Fruit fly (Drosophila melanogaster) whole organism, embryonic: ENCODE results near the gene mthl11.

Source experiments
- Asciz ChIP-seq: fragments of 200-800 bp; sonication (Bioruptor generic); optimal IDR thresholded peaks from 2 replicates; lab custom pipeline; 2017; ENCODE audit warnings: missing biosample characterization, mild to moderate bottlenecking, missing genetic modification characterization, missing genetic modification reagents
- Atf3 ChIP-seq: fragments of 200-800 bp; sonication (Bioruptor generic); optimal IDR thresholded peaks from 3 replicates; lab custom pipeline; 2016; ENCODE audit warnings: missing biosample characterization, missing genetic modification characterization
- B-H2 ChIP-seq: fragments of 200-800 bp; sonication (Bioruptor generic); optimal IDR thresholded peaks from 2 replicates; lab custom pipeline; 2018; ENCODE audit warnings: missing biosample characterization, mild to moderate bottlenecking, missing genetic modification characterization
- BtbVII ChIP-seq: fragments of 200-800 bp; sonication (Bioruptor generic); optimal IDR thresholded peaks from 3 replicates; lab custom pipeline; 2017; ENCODE audit warnings: missing biosample characterization, mild to moderate bottlenecking, missing genetic modification characterization
- CG10267 ChIP-seq: fragments of 200-800 bp; sonication (Bioruptor generic); optimal IDR thresholded peaks from 2 replicates; lab custom pipeline; 2018; ENCODE audit warnings: missing biosample characterization, mild to moderate bottlenecking, missing genetic modification characterization, moderate library complexity
- CG10366 ChIP-seq: fragments of 200-800 bp; sonication (Bioruptor generic); IDR thresholded peaks from 2 replicates; pipeline ENCODE4 v1.3.6; 2022; ENCODE audit warnings: missing biosample characterization, missing genetic modification characterization
- CG10565 ChIP-seq: fragments of 200-800 bp; sonication (Bioruptor generic); optimal IDR thresholded peaks from 3 replicates; lab custom pipeline; 2016; ENCODE audit warnings: missing biosample characterization, mild to moderate bottlenecking, missing genetic modification characterization
- CG11695 ChIP-seq: fragments of 200-800 bp; sonication (Bioruptor generic); IDR thresholded peaks from 3 replicates; pipeline ENCODE4 v1.3.6; 2022; ENCODE audit warnings: missing biosample characterization, missing genetic modification characterization
- CG12104 ChIP-seq: fragments of 200-800 bp; sonication (Bioruptor generic); optimal IDR thresholded peaks from 3 replicates; lab custom pipeline; 2016; ENCODE audit warnings: missing biosample characterization, missing genetic modification characterization
- CG12744 ChIP-seq: fragments of 200-800 bp; sonication (Bioruptor generic); optimal IDR thresholded peaks from 2 replicates; lab custom pipeline; 2016; ENCODE audit warnings: missing biosample characterization, missing genetic modification characterization
- CG13123 ChIP-seq: fragments of 200-800 bp; sonication (Bioruptor generic); optimal IDR thresholded peaks from 2 replicates; lab custom pipeline; 2016; ENCODE audit warnings: missing biosample characterization, missing genetic modification characterization
- CG13624 ChIP-seq: fragments of 200-800 bp; sonication (Bioruptor generic); optimal IDR thresholded peaks from 2 replicates; lab custom pipeline; 2016; ENCODE audit warnings: missing biosample characterization, missing genetic modification characterization
- CG13775 ChIP-seq: fragments of 200-800 bp; sonication (Bioruptor generic); optimal IDR thresholded peaks from 3 replicates; lab custom pipeline; 2017; ENCODE audit warnings: missing biosample characterization, mild to moderate bottlenecking, missing genetic modification characterization
- CG16813 ChIP-seq: fragments of 200-800 bp; sonication (Bioruptor generic); IDR thresholded peaks from 3 replicates; pipeline ENCODE4 v1.3.6; 2022; ENCODE audit warnings: missing biosample characterization, missing genetic modification characterization; ENCODE audit not compliant: partially characterized antibody
- CG17829 ChIP-seq: fragments of 200-800 bp; optimal IDR thresholded peaks from 2 replicates; lab custom pipeline; 2019; ENCODE audit warnings: missing biosample characterization, mild to moderate bottlenecking, missing genetic modification characterization, moderate library complexity
- CG18011 ChIP-seq: fragments of 200-800 bp; sonication (Bioruptor generic); optimal IDR thresholded peaks from 2 replicates; lab custom pipeline; 2017; ENCODE audit warnings: missing biosample characterization, missing genetic modification characterization, mild to moderate bottlenecking, moderate library complexity, missing genotype
- CG18619 ChIP-seq: fragments of 200-800 bp; sonication (Bioruptor generic); optimal IDR thresholded peaks from 3 replicates; lab custom pipeline; 2017; ENCODE audit warnings: missing biosample characterization, mild to moderate bottlenecking, missing genetic modification characterization
- CG2202 ChIP-seq: fragments of 200-800 bp; sonication (Bioruptor generic); optimal IDR thresholded peaks from 2 replicates; lab custom pipeline; 2018; ENCODE audit warnings: missing biosample characterization, mild to moderate bottlenecking, missing genetic modification characterization
- CG31224 ChIP-seq: fragments of 200-800 bp; sonication (Bioruptor generic); IDR thresholded peaks from 2 replicates; pipeline ENCODE4 v1.3.6; 2022; ENCODE audit warnings: missing biosample characterization, missing genetic modification characterization
- CG33213 ChIP-seq: fragments of 200-800 bp; sonication (Bioruptor generic); optimal IDR thresholded peaks from 3 replicates; lab custom pipeline; 2016; ENCODE audit warnings: missing biosample characterization, missing genetic modification characterization
- CG6813 ChIP-seq: fragments of 200-800 bp; sonication (Bioruptor generic); optimal IDR thresholded peaks from 2 replicates; lab custom pipeline; 2017; ENCODE audit warnings: missing biosample characterization, missing genetic modification characterization, mild to moderate bottlenecking, moderate library complexity, missing genetic modification reagents
- CG8089 ChIP-seq: fragments of 200-800 bp; sonication (Bioruptor generic); optimal IDR thresholded peaks from 3 replicates; lab custom pipeline; 2016; ENCODE audit warnings: missing biosample characterization, missing genetic modification characterization
- CoRest ChIP-seq: fragments of 200-800 bp; sonication (Bioruptor generic); optimal IDR thresholded peaks from 3 replicates; lab custom pipeline; 2018; ENCODE audit warnings: missing biosample characterization, mild to moderate bottlenecking, missing genetic modification characterization, moderate library complexity
- Dad ChIP-seq: fragments of 200-800 bp; sonication (Bioruptor generic); optimal IDR thresholded peaks from 3 replicates; lab custom pipeline; 2016; ENCODE audit warnings: missing biosample characterization, missing genetic modification characterization
- ERR ChIP-seq: fragments of 200-800 bp; sonication (Bioruptor generic); optimal IDR thresholded peaks from 2 replicates; lab custom pipeline; 2016; ENCODE audit warnings: missing biosample characterization, missing genetic modification characterization
- Hr39 ChIP-seq: fragments of >200 bp; optimal IDR thresholded peaks from 2 replicates; lab custom pipeline; 2017
- MTF-1 ChIP-seq: fragments of 200-800 bp; sonication (Bioruptor generic); optimal IDR thresholded peaks from 2 replicates; lab custom pipeline; 2018; ENCODE audit warnings: missing biosample characterization, mild to moderate bottlenecking, missing genetic modification characterization, borderline replicate concordance
- Nf-YC ChIP-seq: fragments of 200-800 bp; optimal IDR thresholded peaks from 3 replicates; lab custom pipeline; 2019; ENCODE audit warnings: missing biosample characterization, mild to moderate bottlenecking, missing genetic modification characterization, moderate library complexity
- Side ChIP-seq: fragments of 200-800 bp; sonication (Bioruptor generic); optimal IDR thresholded peaks from 2 replicates; lab custom pipeline; 2016; ENCODE audit warnings: missing biosample characterization, missing genetic modification characterization
- Sin3A ChIP-seq: fragments of >200 bp; optimal IDR thresholded peaks from 2 replicates; lab custom pipeline; 2018
- YL-1 ChIP-seq: fragments of 200-800 bp; sonication (Bioruptor generic); optimal IDR thresholded peaks from 3 replicates; lab custom pipeline; 2017; ENCODE audit warnings: missing biosample characterization, mild to moderate bottlenecking, missing genetic modification characterization
- ab ChIP-seq: fragments of 200-800 bp; sonication (Bioruptor generic); optimal IDR thresholded peaks from 2 replicates; lab custom pipeline; 2016; ENCODE audit warnings: missing biosample characterization, missing genetic modification characterization
- ara ChIP-seq: fragments of 200-800 bp; sonication (Bioruptor generic); IDR thresholded peaks from 2 replicates; pipeline ENCODE4 v1.3.6; 2022; ENCODE audit warnings: missing biosample characterization, missing genetic modification characterization
- ato ChIP-seq: fragments of 200-800 bp; sonication (Bioruptor generic); IDR thresholded peaks from 2 replicates; pipeline ENCODE4 v1.3.6; 2022; ENCODE audit warnings: missing biosample characterization, missing genetic modification characterization; ENCODE audit not compliant: partially characterized antibody
- az2 ChIP-seq: fragments of 200-800 bp; sonication (Bioruptor generic); optimal IDR thresholded peaks from 3 replicates; lab custom pipeline; 2016; ENCODE audit warnings: missing biosample characterization, missing genetic modification characterization
- bab2 ChIP-seq: fragments of 200-800 bp; sonication (Bioruptor generic); optimal IDR thresholded peaks from 2 replicates; lab custom pipeline; 2016; ENCODE audit warnings: missing biosample characterization, missing genetic modification characterization
- bowl ChIP-seq: fragments of 200-800 bp; sonication (Bioruptor generic); IDR thresholded peaks from 2 replicates; pipeline ENCODE4 v1.3.6; 2022; ENCODE audit warnings: missing biosample characterization, missing genetic modification characterization
- croc ChIP-seq: fragments of 200-800 bp; sonication (Bioruptor generic); conservative IDR thresholded peaks from 3 replicates; pipeline ENCODE4 v1.3.6; 2022; ENCODE audit warnings: missing biosample characterization, missing genetic modification characterization
- dmrt11E ChIP-seq: fragments of 200-800 bp; sonication (Bioruptor generic); optimal IDR thresholded peaks from 3 replicates; lab custom pipeline; 2018; ENCODE audit warnings: missing biosample characterization, mild to moderate bottlenecking, missing genetic modification characterization, moderate library complexity
- fd3F ChIP-seq: fragments of 200-800 bp; sonication (Bioruptor generic); optimal IDR thresholded peaks from 2 replicates; lab custom pipeline; 2018; ENCODE audit warnings: missing biosample characterization, mild to moderate bottlenecking, missing genetic modification characterization, moderate library complexity
- gce ChIP-seq: fragments of 200-800 bp; sonication (Bioruptor generic); IDR thresholded peaks from 3 replicates; pipeline ENCODE4 v1.3.6; 2022; ENCODE audit warnings: missing biosample characterization, missing genetic modification characterization
- hth ChIP-seq: fragments of >200 bp; optimal IDR thresholded peaks from 2 replicates; lab custom pipeline; 2017; ENCODE audit warnings: inconsistent platforms
- otp ChIP-seq: fragments of 200-800 bp; sonication (Bioruptor generic); IDR thresholded peaks from 3 replicates; pipeline ENCODE4, ENCODE4 v1.3.6; 2022; ENCODE audit warnings: missing biosample characterization, missing genetic modification characterization
- prd ChIP-seq, 3 experiments: fragments of >200 bp in 2 of 3; fragments of 200-800 bp in 1 of 3; sonication (Bioruptor generic) in 1 of 3; optimal IDR thresholded peaks in 2 of 3; IDR thresholded peaks in 1 of 3; 2 replicates in 2 of 3; 3 replicates in 1 of 3; pipeline versions ENCODE4 v1.3.6 to Lab custom; 2017 to 2022; ENCODE audit warnings: missing biosample characterization in 1 of 3, missing genetic modification characterization in 1 of 3
- salm ChIP-seq: fragments of 200-800 bp; sonication (Bioruptor generic); optimal IDR thresholded peaks from 2 replicates; lab custom pipeline; 2018; ENCODE audit warnings: missing biosample characterization, mild to moderate bottlenecking, missing genetic modification characterization
- sd ChIP-seq: fragments of 200-800 bp; sonication (Bioruptor generic); optimal IDR thresholded peaks from 3 replicates; lab custom pipeline; 2018; ENCODE audit warnings: missing biosample characterization, mild to moderate bottlenecking, missing genetic modification characterization, moderate library complexity
- sens ChIP-seq: fragments of 200-800 bp; sonication (Bioruptor generic); peaks from one replicate; lab custom pipeline; 2016; ENCODE audit warnings: missing biosample characterization, missing genetic modification characterization
- sisA ChIP-seq: fragments of 200-800 bp; sonication (Bioruptor generic); IDR thresholded peaks from 2 replicates; pipeline ENCODE4 v1.3.6; 2022; ENCODE audit warnings: missing biosample characterization, missing genetic modification characterization
- sob ChIP-seq: fragments of 200-800 bp; sonication (Bioruptor generic); IDR thresholded peaks from 2 replicates; pipeline ENCODE4 v1.3.6; 2022; ENCODE audit warnings: missing biosample characterization, missing genetic modification characterization
- ttk ChIP-seq: fragments of 200-800 bp; sonication (Bioruptor generic); IDR thresholded peaks from 2 replicates; pipeline ENCODE4 v2.1.2; 2022; ENCODE audit warnings: missing biosample characterization, missing genetic modification characterization

The mthl11 gene

DNA sequence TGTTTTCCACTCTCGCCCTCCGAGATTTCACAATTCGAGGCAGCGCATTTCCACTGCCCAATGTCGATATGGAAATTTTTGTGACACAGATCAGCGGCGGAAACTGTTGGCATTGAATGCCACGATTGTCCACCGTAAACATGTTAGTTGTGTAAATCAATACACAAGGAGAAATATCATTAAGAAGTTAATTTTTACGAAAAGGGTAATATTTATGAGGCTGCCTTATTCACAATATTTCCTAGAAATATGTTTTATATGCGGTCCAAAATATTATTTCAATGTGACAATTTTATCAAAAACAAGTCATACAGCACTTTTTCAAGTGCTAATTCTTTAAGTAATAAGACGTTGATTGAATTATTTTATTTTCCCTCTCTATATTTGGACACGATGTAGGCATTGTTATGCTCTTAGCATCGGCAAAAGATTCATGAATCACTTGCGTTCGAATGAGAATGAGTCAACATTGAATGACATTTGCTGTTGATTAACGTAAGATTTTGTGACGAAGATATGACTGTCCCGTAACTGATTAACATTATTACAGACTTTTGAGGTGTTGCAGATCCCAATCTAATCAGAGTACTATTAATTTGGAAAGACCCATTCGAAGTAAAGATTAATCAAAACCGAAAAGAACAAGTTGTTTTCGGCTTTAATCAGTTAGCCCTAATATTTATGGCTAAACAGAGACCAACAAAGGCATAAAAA is 7.0 kb upstream of the mthl11 start (continued):
- TF ChIP-seq sob (peak; percentile 90), YL-1 (GFP tag; lab: Kevin White, UChicago) (peak; percentile 40), bowl (peak; percentile 86), ara (GFP tag; lab: Robert Waterston, UW) (peak; percentile 64; the same call in 1 of the 2 replicates), ERR (GFP tag; lab: Kevin White, UChicago) (peak; percentile 48), sens (peak; percentile 96), CG6813 (GFP tag; lab: Kevin White, UChicago) (peak; percentile 73), CG16813 (GFP tag; lab: Robert Waterston, UW) (no peak), CG17829 (tag; lab: Kevin White, UChicago) (peak; percentile 74), croc (GFP tag; lab: Robert Waterston, UW) (peak; percentile 26; the same call in 1 of the 3 replicates), ab (no peak), salm (peak; percentile 77), CG13775 (GFP tag; lab: Kevin White, UChicago) (peak; percentile 72), CG10565 (no peak), sisA (GFP tag; lab: Robert Waterston, UW) (peak; percentile 71), bab2 (peak; percentile 83), otp (GFP tag; lab: Robert Waterston, UW) (peak; percentile 73; the same call in 1 of the 3 replicates), CG13123 (peak; percentile 50), B-H2 (GFP tag; lab: Kevin White, UChicago) (no peak), CG8089 (GFP tag; lab: Kevin White, UChicago) (peak; percentile 63), Dad (GFP tag; lab: Kevin White, UChicago) (peak; percentile 48), sd (tag; lab: Kevin White, UChicago) (peak; percentile 83), CG11695 (peak; percentile 87), hth (lab: Kevin White, UChicago) (no peak), BtbVII (GFP tag; lab: Kevin White, UChicago) (peak; percentile 67), CG10366 (peak; percentile 84), CG2202 (no peak), Sin3A (lab: Kevin White, UChicago) (no peak), ttk (GFP tag; lab: Robert Waterston, UW) (peak; percentile 80), Nf-YC (tag; lab: Kevin White, UChicago) (peak; percentile 55), az2 (GFP tag; lab: Kevin White, UChicago) (peak; percentile 72), dmrt11E (peak; percentile 11), CG33213 (peak; percentile 43), MTF-1 (GFP tag; lab: Kevin White, UChicago) (peak; percentile 34), fd3F (GFP tag; lab: Kevin White, UChicago) (peak; percentile 87), prd (optimal IDR thresholded peaks at IDR 0.05; lab: Kevin White, UChicago) (no peak), prd (GFP tag; IDR thresholded peaks at IDR 0.05; lab: Robert Waterston, UW) (peak; percentile 85), CG18011 (GFP tag; lab: Kevin White, UChicago) (peak; percentile 42), Hr39 (lab: Kevin White, UChicago) (no peak), ato (GFP tag; lab: Robert Waterston, UW) (no peak), CG12104 (GFP tag; lab: Kevin White, UChicago) (peak; percentile 55), Side (GFP tag; lab: Kevin White, UChicago) (peak; percentile 64), CG10267 (tag; lab: Kevin White, UChicago) (peak; percentile 66), CG18619 (GFP tag; lab: Kevin White, UChicago) (peak; percentile 75), Asciz (GFP tag; lab: Kevin White, UChicago) (peak; percentile 46), gce (GFP tag; lab: Robert Waterston, UW) (peak; percentile 83; the same call in 1 of the 3 replicates), CG31224 (GFP tag; lab: Robert Waterston, UW) (peak; percentile 68), CG12744 (GFP tag; lab: Kevin White, UChicago) (peak; percentile 86), CoRest (tag; lab: Kevin White, UChicago) (peak; percentile 88), CG13624 (peak; percentile 85), Atf3 (GFP tag; lab: Kevin White, UChicago) (peak; percentile 71)
